Fruit fly (Drosophila melanogaster) whole organism, embryonic: ENCODE measurements around the gene CG46301.

Source experiments
- Adf1 ChIP-seq: fragments of 200-800 bp; sonication (Bioruptor generic); IDR thresholded peaks from 2 replicates; pipeline ENCODE4 v1.3.6; 2022; ENCODE audit warnings: missing biosample characterization, missing genetic modification characterization
- Bgb ChIP-seq: fragments of 200-800 bp; sonication (Bioruptor generic); IDR thresholded peaks from 2 replicates; pipeline ENCODE4 v1.3.6; 2022; ENCODE audit warnings: missing biosample characterization, missing genetic modification characterization; ENCODE audit not compliant: partially characterized antibody
- CG10209 ChIP-seq: fragments of 200-800 bp; sonication (Bioruptor generic); optimal IDR thresholded peaks from 3 replicates; lab custom pipeline; 2017; ENCODE audit warnings: missing biosample characterization, mild to moderate bottlenecking, missing genetic modification characterization, missing genetic modification reagents
- CG12155 ChIP-seq: fragments of 200-800 bp; sonication (Bioruptor generic); optimal IDR thresholded peaks from 3 replicates; lab custom pipeline; 2016; ENCODE audit warnings: missing biosample characterization, missing genetic modification characterization
- CG12219 ChIP-seq: fragments of 200-800 bp; sonication (Bioruptor generic); optimal IDR thresholded peaks from 3 replicates; lab custom pipeline; 2018; ENCODE audit warnings: missing biosample characterization, mild to moderate bottlenecking, missing genetic modification characterization
- CG12769 ChIP-seq: fragments of 200-800 bp; sonication (Bioruptor generic); optimal IDR thresholded peaks from 2 replicates; lab custom pipeline; 2019; ENCODE audit warnings: missing biosample characterization, mild to moderate bottlenecking, missing genetic modification characterization, moderate library complexity
- CG14965 ChIP-seq: fragments of 200-800 bp; sonication (Bioruptor generic); optimal IDR thresholded peaks from 2 replicates; lab custom pipeline; 2016; ENCODE audit warnings: missing biosample characterization, missing genetic modification characterization, borderline replicate concordance
- CG15073 ChIP-seq: fragments of 200-800 bp; sonication (Bioruptor generic); optimal IDR thresholded peaks from 2 replicates; lab custom pipeline; 2016; ENCODE audit warnings: missing biosample characterization, missing genetic modification characterization
- CG15514 ChIP-seq: fragments of 200-800 bp; sonication (Bioruptor generic); optimal IDR thresholded peaks from 3 replicates; lab custom pipeline; 2017; ENCODE audit warnings: missing biosample characterization, missing genetic modification characterization, mild to moderate bottlenecking, moderate library complexity, missing genetic modification reagents
- CG16863 ChIP-seq: fragments of 200-800 bp; sonication (Bioruptor generic); optimal IDR thresholded peaks from 3 replicates; lab custom pipeline; 2016; ENCODE audit warnings: missing biosample characterization, missing genetic modification characterization
- CG17328 ChIP-seq: fragments of 200-800 bp; sonication (Bioruptor generic); IDR thresholded peaks from 2 replicates; pipeline ENCODE4 v1.3.6; 2022; ENCODE audit warnings: missing biosample characterization, missing genetic modification characterization
- CG18262 ChIP-seq: fragments of 200-800 bp; optimal IDR thresholded peaks from 3 replicates; lab custom pipeline; 2019; ENCODE audit warnings: missing biosample characterization, mild to moderate bottlenecking, missing genetic modification characterization, moderate library complexity
- CG2116 ChIP-seq: fragments of 200-800 bp; sonication (Bioruptor generic); optimal IDR thresholded peaks from 3 replicates; lab custom pipeline; 2018; ENCODE audit warnings: missing biosample characterization, mild to moderate bottlenecking, missing genetic modification characterization
- CG30403 ChIP-seq: fragments of 200-800 bp; sonication (Bioruptor generic); optimal IDR thresholded peaks from 3 replicates; lab custom pipeline; 2016; ENCODE audit warnings: missing biosample characterization, missing genetic modification characterization
- CG3407 ChIP-seq: fragments of 200-800 bp; sonication (Bioruptor generic); optimal IDR thresholded peaks from 2 replicates; lab custom pipeline; 2018; ENCODE audit warnings: missing biosample characterization, mild to moderate bottlenecking, missing genetic modification characterization
- CG4328 ChIP-seq: fragments of 200-800 bp; sonication (Bioruptor generic); optimal IDR thresholded peaks from 3 replicates; lab custom pipeline; 2017; ENCODE audit warnings: missing biosample characterization, missing genetic modification reagents, missing genetic modification characterization
- CG4730 ChIP-seq: fragments of 200-800 bp; sonication (Bioruptor generic); IDR thresholded peaks from 2 replicates; pipeline ENCODE4 v1.3.6; 2022; ENCODE audit warnings: missing biosample characterization, missing genetic modification characterization
- CG5245 ChIP-seq: fragments of 200-800 bp; sonication (Bioruptor generic); optimal IDR thresholded peaks from 3 replicates; lab custom pipeline; 2016; ENCODE audit warnings: missing biosample characterization, missing genetic modification characterization
- CG7556 ChIP-seq: fragments of 200-800 bp; sonication (Bioruptor generic); optimal IDR thresholded peaks from 2 replicates; lab custom pipeline; 2017; ENCODE audit warnings: missing biosample characterization, mild to moderate bottlenecking, missing genetic modification characterization
- CG9876 ChIP-seq: fragments of 200-800 bp; sonication (Bioruptor generic); optimal IDR thresholded peaks from 2 replicates; lab custom pipeline; 2016; ENCODE audit warnings: missing biosample characterization, missing genetic modification characterization
- Drgx ChIP-seq: fragments of 200-800 bp; sonication (Bioruptor generic); IDR thresholded peaks from 2 replicates; pipeline ENCODE4 v1.3.6; 2022; ENCODE audit warnings: missing biosample characterization, missing genetic modification characterization
- Fer1 ChIP-seq: fragments of 200-800 bp; sonication (Bioruptor generic); optimal IDR thresholded peaks from 2 replicates; lab custom pipeline; 2017; ENCODE audit warnings: missing biosample characterization, mild to moderate bottlenecking, missing genetic modification characterization
- HHEX ChIP-seq: fragments of 200-800 bp; sonication (Bioruptor generic); optimal IDR thresholded peaks from 3 replicates; lab custom pipeline; 2017; ENCODE audit warnings: missing biosample characterization, mild to moderate bottlenecking, missing genetic modification characterization, missing genetic modification reagents
- Hey ChIP-seq: fragments of 200-800 bp; sonication (Bioruptor generic); optimal IDR thresholded peaks from 3 replicates; lab custom pipeline; 2018; ENCODE audit warnings: missing biosample characterization, mild to moderate bottlenecking, missing genetic modification characterization
- Hsf ChIP-seq: fragments of 200-800 bp; sonication (Bioruptor generic); optimal IDR thresholded peaks from 3 replicates; lab custom pipeline; 2016; ENCODE audit warnings: missing biosample characterization, missing genetic modification characterization
- MBD-R2 ChIP-seq: fragments of 200-800 bp; sonication (Bioruptor generic); IDR thresholded peaks from 2 replicates; pipeline ENCODE4 v1.3.6; 2022; ENCODE audit warnings: missing biosample characterization, missing genetic modification characterization
- Meics ChIP-seq: fragments of 200-800 bp; sonication (Bioruptor generic); optimal IDR thresholded peaks from 2 replicates; lab custom pipeline; 2017; ENCODE audit warnings: missing biosample characterization, mild to moderate bottlenecking, missing genetic modification characterization
- Nf-YB ChIP-seq: fragments of 200-800 bp; sonication (Bioruptor generic); optimal IDR thresholded peaks from 3 replicates; lab custom pipeline; 2019; ENCODE audit warnings: missing biosample characterization, mild to moderate bottlenecking, missing genetic modification characterization, moderate library complexity
- Opbp ChIP-seq: fragments of 200-800 bp; sonication (Bioruptor generic); IDR thresholded peaks from 3 replicates; pipeline ENCODE4 v1.3.6; 2022; ENCODE audit warnings: missing biosample characterization, missing genetic modification characterization; ENCODE audit not compliant: partially characterized antibody
- Ravus ChIP-seq: fragments of 200-800 bp; sonication (Bioruptor generic); IDR thresholded peaks from 2 replicates; pipeline ENCODE4 v1.3.6; 2022; ENCODE audit warnings: missing biosample characterization, missing genetic modification characterization
- ab ChIP-seq: fragments of 200-800 bp; sonication (Bioruptor generic); optimal IDR thresholded peaks from 2 replicates; lab custom pipeline; 2016; ENCODE audit warnings: missing biosample characterization, missing genetic modification characterization
- ase ChIP-seq: fragments of 200-800 bp; sonication (Bioruptor generic); IDR thresholded peaks from 3 replicates; pipeline ENCODE4 v1.3.6; 2022; ENCODE audit warnings: missing biosample characterization, missing genetic modification characterization
- ash1 ChIP-seq: fragments of 200-800 bp; sonication (Bioruptor generic); optimal IDR thresholded peaks from 2 replicates; lab custom pipeline; 2018; ENCODE audit warnings: missing biosample characterization, mild to moderate bottlenecking, missing genetic modification characterization
- az2 ChIP-seq: fragments of 200-800 bp; sonication (Bioruptor generic); optimal IDR thresholded peaks from 3 replicates; lab custom pipeline; 2016; ENCODE audit warnings: missing biosample characterization, missing genetic modification characterization
- bowl ChIP-seq: fragments of 200-800 bp; sonication (Bioruptor generic); IDR thresholded peaks from 2 replicates; pipeline ENCODE4 v1.3.6; 2022; ENCODE audit warnings: missing biosample characterization, missing genetic modification characterization
- crc ChIP-seq: fragments of 200-800 bp; sonication (Bioruptor generic); optimal IDR thresholded peaks from 2 replicates; lab custom pipeline; 2016; ENCODE audit warnings: missing biosample characterization, missing genetic modification characterization
- da ChIP-seq: fragments of 200-800 bp; sonication (Bioruptor generic); optimal IDR thresholded peaks from 2 replicates; lab custom pipeline; 2016; ENCODE audit warnings: missing biosample characterization, missing genetic modification characterization
- dimm ChIP-seq: fragments of 200-800 bp; sonication (Bioruptor generic); IDR thresholded peaks from 2 replicates; pipeline ENCODE4 v1.3.6; 2022; ENCODE audit warnings: missing biosample characterization, missing genetic modification characterization
- dmrt99B ChIP-seq: fragments of 200-800 bp; sonication (Bioruptor generic); optimal IDR thresholded peaks from 2 replicates; lab custom pipeline; 2018; ENCODE audit warnings: missing biosample characterization, mild to moderate bottlenecking, missing genetic modification characterization, moderate library complexity
- exex ChIP-seq: fragments of 200-800 bp; sonication (Bioruptor generic); optimal IDR thresholded peaks from 4 replicates; lab custom pipeline; 2018; ENCODE audit warnings: missing biosample characterization, mild to moderate bottlenecking, missing genetic modification characterization, moderate library complexity
- gce ChIP-seq: fragments of 200-800 bp; sonication (Bioruptor generic); IDR thresholded peaks from 3 replicates; pipeline ENCODE4 v1.3.6; 2022; ENCODE audit warnings: missing biosample characterization, missing genetic modification characterization
- hth ChIP-seq: fragments of >200 bp; optimal IDR thresholded peaks from 2 replicates; lab custom pipeline; 2017; ENCODE audit warnings: inconsistent platforms
- inv ChIP-seq: fragments of 200-800 bp; sonication (Bioruptor generic); IDR thresholded peaks from 2 replicates; pipeline ENCODE4 v1.3.6; 2022; ENCODE audit warnings: missing biosample characterization, missing genetic modification characterization; ENCODE audit not compliant: partially characterized antibody
- jigr1 ChIP-seq: fragments of 200-800 bp; sonication (Bioruptor generic); IDR thresholded peaks from 3 replicates; pipeline ENCODE4 v1.3.6; 2022; ENCODE audit warnings: missing biosample characterization, missing genetic modification characterization
- lov ChIP-seq, 2 experiments: fragments of 200-800 bp in 1 of 2; fragments of >200 bp in 1 of 2; sonication (Bioruptor generic) in 1 of 2; IDR thresholded peaks in 1 of 2; optimal IDR thresholded peaks in 1 of 2; 2 replicates in 1 of 2; 3 replicates in 1 of 2; pipeline versions ENCODE4 v1.3.6 to Lab custom; 2017 to 2022; ENCODE audit warnings: missing biosample characterization in 1 of 2, missing genetic modification characterization in 1 of 2
- pnt ChIP-seq: fragments of 200-800 bp; sonication (Bioruptor generic); optimal IDR thresholded peaks from 3 replicates; lab custom pipeline; 2016; ENCODE audit warnings: missing biosample characterization, missing genetic modification characterization
- prd ChIP-seq, 3 experiments: fragments of >200 bp in 2 of 3; fragments of 200-800 bp in 1 of 3; sonication (Bioruptor generic) in 1 of 3; optimal IDR thresholded peaks in 2 of 3; IDR thresholded peaks in 1 of 3; 2 replicates in 2 of 3; 3 replicates in 1 of 3; pipeline versions ENCODE4 v1.3.6 to Lab custom; 2017 to 2022; ENCODE audit warnings: missing biosample characterization in 1 of 3, missing genetic modification characterization in 1 of 3
- sd ChIP-seq: fragments of 200-800 bp; sonication (Bioruptor generic); optimal IDR thresholded peaks from 3 replicates; lab custom pipeline; 2018; ENCODE audit warnings: missing biosample characterization, mild to moderate bottlenecking, missing genetic modification characterization, moderate library complexity
- tap ChIP-seq: fragments of 200-800 bp; optimal IDR thresholded peaks from 3 replicates; lab custom pipeline; 2019; ENCODE audit warnings: missing biosample characterization, mild to moderate bottlenecking, missing genetic modification characterization, moderate library complexity
- tin ChIP-seq: fragments of 200-800 bp; sonication (Bioruptor generic); optimal IDR thresholded peaks from 3 replicates; lab custom pipeline; 2016; ENCODE audit warnings: missing biosample characterization, missing genetic modification characterization

The CG46301 gene

dm6 chr2L:14122742-14123334, 18.9 kb downstream of the CG46301 start (continued):
- TF ChIP-seq Hsf (GFP tag; lab: Kevin White, UChicago) (peak; percentile 21), crc (peak; percentile 8), CG30403 (peak; percentile 42), CG12155 (GFP tag; lab: Kevin White, UChicago) (no peak), Ravus (GFP tag; lab: Robert Waterston, UW) (no peak), hth (lab: Kevin White, UChicago) (no peak), HHEX (peak; percentile 74), CG2116 (GFP tag; lab: Kevin White, UChicago) (no peak), Drgx (GFP tag; lab: Robert Waterston, UW) (no peak), CG4730 (GFP tag; lab: Robert Waterston, UW) (peak; percentile 46; the same call in 1 of the 2 replicates), CG5245 (peak; percentile 6), pnt (GFP tag; lab: Kevin White, UChicago) (peak; percentile 52), exex (tag; lab: Kevin White, UChicago) (peak; percentile 15), Bgb (GFP tag; lab: Robert Waterston, UW) (no peak), CG16863 (GFP tag; lab: Kevin White, UChicago) (peak; percentile 56), CG14965 (GFP tag; lab: Kevin White, UChicago) (no peak), CG9876 (GFP tag; lab: Kevin White, UChicago) (no peak), Nf-YB (GFP tag; lab: Kevin White, UChicago) (peak; percentile 3), ase (GFP tag; lab: Robert Waterston, UW) (peak; percentile 61; the same call in 1 of the 3 replicates), tap (tag; lab: Kevin White, UChicago) (peak; percentile 67), sd (tag; lab: Kevin White, UChicago) (no peak), gce (GFP tag; lab: Robert Waterston, UW) (no peak; the same call in 2 of the 3 replicates), dimm (GFP tag; lab: Robert Waterston, UW) (0 out of 2 replicates have a peak, but pooled peaks have one; percentile 19), ab (GFP tag; lab: Kevin White, UChicago) (peak; percentile 20), lov (optimal IDR thresholded peaks at IDR 0.05; lab: Kevin White, UChicago) (no peak), lov (GFP tag; IDR thresholded peaks at IDR 0.05; lab: Robert Waterston, UW) (0 out of 3 replicates have a peak, but pooled peaks have one; percentile 19), CG3407 (peak; percentile 15), ash1 (GFP tag; lab: Kevin White, UChicago) (no peak), CG18262 (peak; percentile 65), CG15073 (GFP tag; lab: Kevin White, UChicago) (no peak), az2 (GFP tag; lab: Kevin White, UChicago) (peak; percentile 43), CG17328 (GFP tag; lab: Robert Waterston, UW) (peak; percentile 84), Adf1 (GFP tag; lab: Robert Waterston, UW) (peak; percentile 15; the same call in 1 of the 2 replicates), tin (GFP tag; lab: Kevin White, UChicago) (peak; percentile 53), bowl (GFP tag; lab: Robert Waterston, UW) (peak; percentile 16; the same call in 1 of the 2 replicates), Meics (peak; percentile 75), Opbp (GFP tag; lab: Robert Waterston, UW) (no peak), prd (optimal IDR thresholded peaks at IDR 0.05; lab: Kevin White, UChicago) (no peak), prd (GFP tag; IDR thresholded peaks at IDR 0.05; lab: Robert Waterston, UW) (peak; percentile 77), CG15514 (GFP tag; lab: Kevin White, UChicago) (peak; percentile 55)
- TF ChIP-seq, all 482 proteins: peak for 280

- TF ChIP-seq CG7556 (GFP tag; lab: Kevin White, UChicago) = peak; percentile 59
- TF ChIP-seq CG4328 = no peak
- TF ChIP-seq Fer1 (GFP tag; lab: Kevin White, UChicago) = peak; percentile 21
- no peak for TF ChIP-seq inv (GFP tag; lab: Robert Waterston, UW)
- TF ChIP-seq jigr1 (GFP tag; lab: Robert Waterston, UW) = no peak
- TF ChIP-seq MBD-R2 (GFP tag; lab: Robert Waterston, UW) = no peak
- TF ChIP-seq CG12219 = peak; percentile 34
- TF ChIP-seq CG12769 (tag; lab: Kevin White, UChicago) = no peak
- no peak for TF ChIP-seq da (GFP tag; lab: Kevin White, UChicago)
- no peak for TF ChIP-seq Hey (tag; lab: Kevin White, UChicago)
- TF ChIP-seq dmrt99B (tag; lab: Kevin White, UChicago) = peak; percentile 67
- TF ChIP-seq CG10209 (GFP tag; lab: Kevin White, UChicago) = peak; percentile 13
These were observed 19.7 kb downstream of the CG46301 start for dm6 chr2L:14123605-14124004.
